Worm (Caenorhabditis elegans) whole organism, L2 larva: ENCODE data around the gene R04B5.6.
A peak's percentile ranks its signal among the peaks of the same experiment; 100 is the strongest.

Experiments
- R02D3.7 ChIP-seq: fragments of 150-350 bp; optimal IDR thresholded peaks from 2 replicates; lab custom pipeline; 2014; ENCODE audit warnings: missing biosample characterization, missing genetic modification characterization
- ZK546.5 ChIP-seq: sonication (generic microtip); optimal IDR thresholded peaks from 2 replicates; lab custom pipeline; 2017; ENCODE audit warnings: missing biosample characterization, missing genetic modification characterization
- blmp-1 ChIP-seq: sonication (generic microtip); optimal IDR thresholded peaks from 2 replicates; lab custom pipeline; 2017; ENCODE audit warnings: missing genetic modification characterization, mild to moderate bottlenecking, missing compliant biosample characterization, antibody characterized with exemption, moderate library complexity; ENCODE audit not compliant: insufficient read depth
- lin-11 ChIP-seq: fragments of 150-350 bp; sonication (generic microtip); optimal IDR thresholded peaks from 2 replicates; lab custom pipeline; 2014; ENCODE audit warnings: missing biosample characterization, missing genetic modification characterization, inconsistent platforms, mixed read lengths
- lin-39 ChIP-seq: fragments of 150-350 bp; optimal IDR thresholded peaks from 2 replicates; lab custom pipeline; 2014; ENCODE audit warnings: missing biosample characterization, missing genetic modification reagents, missing genetic modification characterization
- mbf-1 ChIP-seq: sonication (generic microtip); optimal IDR thresholded peaks from 2 replicates; lab custom pipeline; 2017; ENCODE audit warnings: missing biosample characterization, missing genetic modification characterization
- nhr-11 ChIP-seq: fragments of 150-350 bp; optimal IDR thresholded peaks from 2 replicates; lab custom pipeline; 2014; ENCODE audit warnings: missing biosample characterization, missing genetic modification characterization
- nhr-12 ChIP-seq: fragments of 150-350 bp; optimal IDR thresholded peaks from 2 replicates; lab custom pipeline; 2014; ENCODE audit warnings: missing biosample characterization, missing genetic modification characterization
- nhr-237 ChIP-seq: fragments of 150-350 bp; optimal IDR thresholded peaks from 2 replicates; lab custom pipeline; 2014; ENCODE audit warnings: missing biosample characterization, missing genetic modification characterization
- nhr-25 ChIP-seq: fragments of 150-350 bp; sonication (generic microtip); optimal IDR thresholded peaks from 3 replicates; lab custom pipeline; 2014; ENCODE audit warnings: missing biosample characterization, missing genetic modification characterization
- peb-1 ChIP-seq: fragments of 150-350 bp; optimal IDR thresholded peaks from 2 replicates; lab custom pipeline; 2014; ENCODE audit warnings: missing biosample characterization, missing genetic modification characterization
- unc-39 ChIP-seq: fragments of 150-350 bp; optimal IDR thresholded peaks from 2 replicates; lab custom pipeline; 2014; ENCODE audit warnings: missing biosample characterization, missing genetic modification characterization
- zag-1 ChIP-seq: fragments of 150-350 bp; optimal IDR thresholded peaks from 2 replicates; lab custom pipeline; 2014; ENCODE audit warnings: missing biosample characterization, missing genetic modification characterization
- ztf-11 ChIP-seq: sonication (generic microtip); optimal IDR thresholded peaks from 2 replicates; lab custom pipeline; 2017; ENCODE audit warnings: missing biosample characterization, missing genetic modification characterization

- peak; percentile 6 for TF ChIP-seq blmp-1
- TF ChIP-seq mbf-1 (tag; lab: Kevin White, UChicago) = no peak
- TF ChIP-seq lin-39 = no peak
- TF ChIP-seq nhr-12 = no peak
- no peak for TF ChIP-seq ZK546.5 (tag; lab: Kevin White, UChicago)
- TF ChIP-seq nhr-237 (tag; lab: Kevin White, UChicago) = no peak
- TF ChIP-seq R02D3.7 (tag; lab: Kevin White, UChicago) = no peak
- TF ChIP-seq peb-1 = no peak
- TF ChIP-seq nhr-25 (tag; lab: Kevin White, UChicago) = peak; percentile 76
- TF ChIP-seq lin-11 = peak; percentile 28
- TF ChIP-seq nhr-11 (tag; lab: Kevin White, UChicago) = no peak
- TF ChIP-seq ztf-11 (tag; lab: Kevin White, UChicago) = no peak
- TF ChIP-seq zag-1 (tag; lab: Kevin White, UChicago) = no peak
- no peak for TF ChIP-seq unc-39 (tag; lab: Kevin White, UChicago)
Measured at ce11 chrV:10039837-10040236, 45.1 kb upstream of the R04B5.6 start.
